Fruit fly (Drosophila melanogaster) whole organism, larva: ENCODE data around the gene da.
A peak's percentile ranks its signal among the peaks of the same experiment; 100 is the strongest.

Experiments
- noc ChIP-seq: fragments of 200-800 bp; sonication (Bioruptor generic); optimal IDR thresholded peaks from 3 replicates; lab custom pipeline; 2019; ENCODE audit warnings: missing biosample characterization, mild to moderate bottlenecking, missing genetic modification characterization, moderate library complexity

The da gene

dm6 chr2L:10408122-10408576, 20.2 kb downstream of the da start, which contains the start of the genes Ip259 and RpS27A:
Gene Ip259, plus strand, starts transcription at chr2L:10408352.
Gene RpS27A, plus strand, starts transcription at chr2L:10408352.
- TF ChIP-seq noc (tag; lab: Kevin White, UChicago), result no peak

- no peak for TF ChIP-seq noc (tag; lab: Kevin White, UChicago)
Observed at dm6 chr2L:10413251-10414127, 25.6 kb downstream of the da start, which contains the start of the genes CG5355 and Klp31E. Gene CG5355, minus strand, starts transcription at chr2L:10413463. Gene Klp31E, plus strand, starts transcription at chr2L:10414017.

- TF ChIP-seq noc (tag; lab: Kevin White, UChicago), result no peak
Observed at dm6 chr2L:10418981-10419380, 31.1 kb downstream of the da start, which contains the start of gene RfC3. Gene RfC3, plus strand, starts transcription at chr2L:10419190.

- TF ChIP-seq noc (tag; lab: Kevin White, UChicago), result no peak
Observed at dm6 chr2L:10422643-10423606, 35.0 kb downstream of the da start, which contains the start of the genes pie and Wdfy2. Gene pie, minus strand, starts transcription at chr2L:10422780. Gene Wdfy2, plus strand, starts transcription at chr2L:10423291.

dm6 chr2L:10425599-10425998, 37.7 kb downstream of the da start:
- TF ChIP-seq noc (tag; lab: Kevin White, UChicago), result no peak

DNA sequence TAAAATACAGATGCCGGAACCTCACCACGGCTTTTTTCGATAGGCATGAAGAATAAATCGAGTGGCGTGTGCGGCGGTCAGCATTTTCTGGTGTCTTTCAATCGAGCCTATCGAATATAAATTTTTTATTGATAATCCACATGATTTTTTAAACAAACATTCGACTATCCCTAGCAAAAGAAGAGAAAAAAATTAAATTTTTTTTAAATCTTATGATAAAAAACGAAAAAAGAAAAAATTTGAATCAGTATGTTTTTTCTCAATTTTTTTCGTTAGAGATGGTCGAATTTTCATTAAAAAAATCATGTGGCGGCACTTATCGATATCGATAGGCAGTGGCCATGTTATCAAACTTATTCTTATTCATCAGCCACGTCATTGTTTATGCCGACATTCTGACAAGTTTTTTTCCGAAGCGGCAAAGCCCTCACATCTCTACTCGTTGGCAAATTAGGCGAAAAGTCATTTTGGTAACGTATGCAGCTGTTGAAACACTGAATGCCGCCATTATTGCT, 38.7 kb downstream of the da start, which contains the start of the genes SmB and KdelR:
SmB (minus strand) TSS at position 94 of the 515 bp plus-strand sequence.
KdelR (plus strand) TSS at position 354 of the 515 bp plus-strand sequence.
- TF ChIP-seq noc (tag; lab: Kevin White, UChicago), result no peak

- peak; percentile 8 for TF ChIP-seq noc (tag; lab: Kevin White, UChicago)
Observed at dm6 chr2L:10428528-10428927, 40.6 kb downstream of the da start, which contains the start of gene CG5188. Gene CG5188, plus strand, starts transcription at chr2L:10428829.

- TF ChIP-seq noc (tag; lab: Kevin White, UChicago), result no peak
Observed at dm6 chr2L:10430802-10431476, 43.0 kb downstream of the da start, which contains the start of the genes Bug22 and TfIIB. Gene Bug22, minus strand, starts transcription at chr2L:10430918. Gene TfIIB, plus strand, starts transcription at chr2L:10431338.

DNA sequence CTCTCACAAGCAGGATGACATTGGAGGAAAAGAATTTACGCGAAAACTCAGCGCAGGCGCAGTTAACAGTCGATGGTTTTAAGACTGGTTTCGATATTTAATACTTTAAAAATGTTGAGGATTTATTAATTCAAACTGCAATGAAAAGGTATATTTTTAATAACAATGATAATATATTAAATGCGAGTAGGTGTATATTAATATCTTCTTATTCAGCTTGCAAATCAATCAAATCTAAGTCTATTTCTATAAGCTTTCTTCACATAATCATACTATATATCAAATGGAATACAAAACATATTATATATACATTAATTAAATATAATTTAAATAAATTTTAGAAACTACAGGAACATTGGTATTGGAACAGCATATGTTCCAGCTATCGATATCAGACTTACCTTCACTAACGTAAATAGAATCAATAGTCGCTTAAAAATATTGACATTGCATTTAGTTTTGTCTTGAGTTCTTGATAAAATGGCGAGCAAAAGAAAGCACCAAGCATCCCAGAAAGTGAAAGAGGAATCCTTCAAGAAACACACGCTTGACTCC, 47.8 kb downstream of the da start, which contains the start of the genes TBC1D16 and holn1:
TBC1D16 (minus strand) TSS at position 51 of the 555 bp plus-strand sequence.
holn1 (plus strand) TSS at position 390 of the 555 bp plus-strand sequence.
- no peak for TF ChIP-seq noc (tag; lab: Kevin White, UChicago)

DNA sequence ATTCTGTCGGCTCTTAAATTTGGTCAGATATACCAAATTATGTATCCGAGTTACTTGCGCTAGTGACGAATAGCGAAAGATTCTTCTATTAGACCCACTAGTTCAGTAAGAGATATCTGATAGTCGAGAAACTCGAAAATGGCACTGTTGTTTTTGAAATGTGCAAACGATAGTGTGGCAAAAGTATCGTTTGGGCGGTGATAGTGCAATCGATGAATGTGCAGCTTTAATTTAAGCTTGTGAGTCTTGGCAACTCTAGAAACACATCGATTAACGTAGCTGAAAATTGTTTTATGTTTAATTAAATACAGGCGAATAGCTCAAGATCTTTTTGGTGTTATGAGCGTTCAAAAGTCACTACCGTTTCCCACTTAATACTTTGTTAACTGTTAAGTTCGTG, 49.4 kb downstream of the da start, which contains the start of gene STUB1:
STUB1 (plus strand) TSS at position 232 of the 400 bp plus-strand sequence.
- TF ChIP-seq noc (tag; lab: Kevin White, UChicago), result no peak

DNA sequence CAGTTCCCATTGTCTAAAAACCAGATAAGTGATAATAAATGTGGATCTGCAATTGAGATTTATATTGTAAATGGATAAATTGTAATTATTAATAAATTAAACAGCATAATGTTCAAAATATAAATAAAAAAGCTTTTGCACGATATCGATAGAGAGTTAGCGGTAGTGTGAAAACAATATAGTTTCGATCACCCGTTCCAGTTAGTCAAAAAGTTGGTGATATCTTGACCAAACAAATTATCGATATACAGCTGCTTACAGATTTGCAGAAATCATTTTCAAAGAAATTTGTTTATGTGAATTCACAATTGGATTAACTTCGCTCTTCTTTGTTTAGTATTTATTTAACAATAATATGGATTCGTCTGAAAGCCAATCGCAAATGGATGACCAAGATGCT, 51.3 kb downstream of the da start, which contains the start of gene Nse4:
Nse4 (plus strand) TSS at position 267 of the 400 bp plus-strand sequence.
- no peak for TF ChIP-seq noc (tag; lab: Kevin White, UChicago)

- no peak for TF ChIP-seq noc (tag; lab: Kevin White, UChicago)
Observed at dm6 chr2L:10442048-10442790, 54.3 kb downstream of the da start, which contains the start of gene loh. Gene loh, plus strand, starts transcription at chr2L:10442534.
